Fruit fly (Drosophila melanogaster): Measurements from ENCODE around the gene Actn3.

DNA sequence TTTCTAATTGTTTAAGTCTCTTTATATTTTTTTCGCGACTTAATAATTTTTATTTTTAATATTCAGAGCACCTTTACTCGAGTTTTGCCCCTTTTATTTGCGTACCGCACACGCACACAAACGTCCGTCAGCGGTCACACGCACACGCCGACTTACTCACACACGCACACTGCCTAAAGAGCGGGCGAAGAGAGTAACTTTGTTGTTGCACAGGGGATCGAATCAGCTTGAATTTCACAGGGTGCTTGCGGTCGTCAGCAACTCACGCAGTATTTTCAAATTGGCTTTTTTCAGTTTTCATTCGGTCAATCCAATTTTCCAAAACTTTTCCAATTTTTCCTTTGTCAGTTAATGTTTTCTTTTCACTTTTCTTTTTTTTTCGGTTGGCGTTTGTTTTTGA, 44.2 kb downstream of the Actn3 start:
- TF ChIP-seq OdsH (GFP tag; optimal IDR thresholded peaks at IDR 0.05) (no peak), dsx (GFP tag; optimal IDR thresholded peaks at IDR 0.05; ENCODE audit: poor library complexity, severe bottlenecking) (no peak), esn (GFP tag; optimal IDR thresholded peaks at IDR 0.05) (no peak), CG11294 (GFP tag; IDR thresholded peaks at IDR 0.05) (no peak)
